Worm (Caenorhabditis elegans) whole organism, early embryonic: ENCODE results near the gene egas-3.

Experiments used
- B0310.2 ChIP-seq: sonication (generic microtip); optimal IDR thresholded peaks from 2 replicates; lab custom pipeline; 2016; ENCODE audit warnings: mild to moderate bottlenecking, missing genetic modification characterization, missing compliant biosample characterization
- F13C5.2 ChIP-seq: sonication (generic microtip); optimal IDR thresholded peaks from 2 replicates; lab custom pipeline; 2017; ENCODE audit warnings: mild to moderate bottlenecking, missing genetic modification characterization, inconsistent platforms, missing compliant biosample characterization
- aly-1 ChIP-seq: sonication (generic microtip); optimal IDR thresholded peaks from 2 replicates; lab custom pipeline; 2016; ENCODE audit warnings: missing genetic modification characterization, missing compliant biosample characterization
- ama-1 ChIP-seq: fragments of 150-350 bp; optimal IDR thresholded peaks from 2 replicates; lab custom pipeline; 2014
- ceh-13 ChIP-seq: fragments of 200-800 bp; sonication (Bioruptor generic); optimal IDR thresholded peaks from 2 replicates; lab custom pipeline; 2018; ENCODE audit warnings: mild to moderate bottlenecking, missing genetic modification characterization, missing compliant biosample characterization
- ceh-36 ChIP-seq: sonication (generic microtip); optimal IDR thresholded peaks from 2 replicates; lab custom pipeline; 2016; ENCODE audit warnings: missing genetic modification characterization, inconsistent platforms, missing compliant biosample characterization
- ets-7 ChIP-seq: sonication (generic microtip); optimal IDR thresholded peaks from 2 replicates; lab custom pipeline; 2016; ENCODE audit warnings: missing genotype, missing genetic modification characterization, missing compliant biosample characterization
- flt-1 ChIP-seq: fragments of 200-800 bp; sonication (Bioruptor generic); IDR thresholded peaks from 2 replicates; pipeline ENCODE4 v1.3.6; 2022; ENCODE audit warnings: missing genetic modification characterization, missing compliant biosample characterization
- hmbx-1 ChIP-seq: sonication (generic microtip); optimal IDR thresholded peaks from 2 replicates; lab custom pipeline; 2016; ENCODE audit warnings: mild to moderate bottlenecking, missing genetic modification characterization, missing compliant biosample characterization
- hmg-4 ChIP-seq: fragments of 200-800 bp; sonication (Bioruptor generic); optimal IDR thresholded peaks from 2 replicates; lab custom pipeline; 2018; ENCODE audit warnings: mild to moderate bottlenecking, missing genetic modification characterization, missing compliant biosample characterization
- hnd-1 ChIP-seq: sonication (generic microtip); optimal IDR thresholded peaks from 2 replicates; lab custom pipeline; 2016; ENCODE audit warnings: missing genetic modification characterization, missing compliant biosample characterization
- pes-1 ChIP-seq: fragments of 200-800 bp; sonication (Bioruptor generic); IDR thresholded peaks from 2 replicates; pipeline ENCODE4 v1.3.6; 2022; ENCODE audit warnings: missing genetic modification reagents, missing genetic modification characterization, missing compliant biosample characterization
- scrt-1 ChIP-seq: fragments of 200-800 bp; sonication (Bioruptor generic); IDR thresholded peaks from 2 replicates; pipeline ENCODE4 v1.3.6; 2022; ENCODE audit warnings: missing genetic modification characterization, missing compliant biosample characterization
- sea-1 ChIP-seq: fragments of 200-800 bp; sonication (Bioruptor generic); conservative IDR thresholded peaks from 2 replicates; pipeline ENCODE4 v1.3.6; 2022; ENCODE audit warnings: missing genetic modification characterization, missing compliant biosample characterization
- tbx-11 ChIP-seq: fragments of 200-800 bp; sonication (Bioruptor generic); IDR thresholded peaks from 2 replicates; pipeline ENCODE4 v1.3.6; 2022; ENCODE audit warnings: missing genetic modification characterization, missing compliant biosample characterization
- tbx-37 ChIP-seq: fragments of 200-800 bp; sonication (Bioruptor generic); conservative IDR thresholded peaks from 2 replicates; pipeline ENCODE4 v1.3.6; 2022; ENCODE audit warnings: missing genetic modification reagents, missing genetic modification characterization, missing compliant biosample characterization
- tra-4 ChIP-seq: sonication (generic microtip); optimal IDR thresholded peaks from 2 replicates; lab custom pipeline; 2017; ENCODE audit warnings: missing genetic modification characterization, missing compliant biosample characterization

The egas-3 gene

ce11 chrV:18637544-18638366 is 1.6 kb upstream of the egas-3 start:
- peak; percentile 86 for TF ChIP-seq ceh-36 (tag; lab: Kevin White, UChicago)
- no peak for TF ChIP-seq hmg-4 (GFP tag; lab: Kevin White, UChicago)
- TF ChIP-seq scrt-1 (GFP tag; lab: Robert Waterston, UW): no peak
- no peak for TF ChIP-seq hmbx-1

DNA sequence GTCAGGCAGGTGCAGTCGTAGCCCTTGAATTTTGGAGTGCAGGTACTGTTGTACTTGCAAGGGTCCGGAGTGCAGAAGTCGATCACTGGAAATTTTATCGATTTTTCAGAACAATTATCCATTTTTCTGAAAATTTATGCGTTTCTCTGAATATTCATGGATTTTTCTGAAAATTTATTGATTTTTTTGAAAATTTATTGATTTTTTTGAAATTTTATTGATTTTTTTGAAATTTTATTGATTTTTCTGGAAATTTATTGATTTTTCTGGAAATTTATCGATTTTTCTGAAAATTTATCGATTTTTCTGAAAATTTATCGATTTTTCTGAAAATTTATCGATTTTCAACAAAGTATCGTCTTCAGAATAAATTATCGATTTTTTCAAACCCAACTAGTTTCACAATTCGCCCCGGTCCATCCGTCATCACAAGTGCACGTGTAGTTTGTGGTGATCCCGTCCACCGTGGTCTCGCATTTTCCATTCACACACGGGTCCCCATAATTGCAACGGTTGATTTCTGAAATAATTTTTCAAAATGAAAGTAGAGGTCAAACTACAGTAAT is 4.1 kb downstream of the egas-3 start:
- TF ChIP-seq tbx-37 (GFP tag; lab: Robert Waterston, UW): no peak
- no peak for TF ChIP-seq tra-4 (tag; lab: Kevin White, UChicago)
- no peak for TF ChIP-seq F13C5.2
- no peak for TF ChIP-seq sea-1 (GFP tag; lab: Robert Waterston, UW)
- no peak for TF ChIP-seq ceh-13 (GFP tag; lab: Kevin White, UChicago)
- no peak for TF ChIP-seq hmbx-1
- no peak for TF ChIP-seq hnd-1 (tag; lab: Kevin White, UChicago)
- TF ChIP-seq aly-1 (tag; lab: Kevin White, UChicago): no peak
- TF ChIP-seq tbx-11: no peak
- TF ChIP-seq ceh-36 (tag; lab: Kevin White, UChicago): no peak
- no peak for TF ChIP-seq hmg-4 (GFP tag; lab: Kevin White, UChicago)

- TF ChIP-seq ceh-36 (tag; lab: Kevin White, UChicago) (no peak), hmbx-1 (no peak), ama-1 (no peak), sea-1 (GFP tag; lab: Robert Waterston, UW) (no peak), tbx-11 (no peak), ceh-13 (GFP tag; lab: Kevin White, UChicago) (no peak), F13C5.2 (no peak), B0310.2 (no peak), hmg-4 (GFP tag; lab: Kevin White, UChicago) (no peak), tra-4 (tag; lab: Kevin White, UChicago) (no peak), scrt-1 (GFP tag; lab: Robert Waterston, UW) (no peak), aly-1 (tag; lab: Kevin White, UChicago) (no peak), tbx-37 (GFP tag; lab: Robert Waterston, UW) (no peak), pes-1 (no peak), ets-7 (tag; lab: Kevin White, UChicago) (no peak), hnd-1 (tag; lab: Kevin White, UChicago) (no peak), flt-1 (GFP tag; lab: Robert Waterston, UW) (no peak)
These were observed 7.2 kb downstream of the egas-3 start for ce11 chrV:18628907-18629306.

DNA sequence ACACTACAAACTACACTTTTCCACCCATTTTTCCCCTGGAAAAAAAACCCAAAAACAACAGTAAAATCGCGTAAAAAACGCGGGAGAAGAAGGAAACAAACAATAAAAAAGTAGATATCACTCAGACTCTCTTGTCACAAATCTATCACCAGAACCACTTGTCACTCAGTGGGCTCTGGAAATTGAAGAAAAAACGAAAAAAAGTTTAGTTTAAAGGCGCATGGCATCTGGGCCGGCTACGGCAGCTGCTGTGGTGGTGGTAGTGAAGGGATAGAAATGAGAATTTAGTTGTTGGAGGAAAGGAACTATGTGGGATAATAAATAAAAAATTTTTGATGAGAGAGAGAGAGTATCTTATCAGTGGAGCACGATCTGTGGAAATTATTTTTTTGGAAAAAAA is 8.7 kb downstream of the egas-3 start:
- no peak for TF ChIP-seq B0310.2
- TF ChIP-seq pes-1: no peak
- TF ChIP-seq sea-1 (GFP tag; lab: Robert Waterston, UW): no peak
- TF ChIP-seq flt-1 (GFP tag; lab: Robert Waterston, UW): no peak
- TF ChIP-seq ceh-36 (tag; lab: Kevin White, UChicago): no peak
- TF ChIP-seq scrt-1 (GFP tag; lab: Robert Waterston, UW): no peak
- TF ChIP-seq aly-1 (tag; lab: Kevin White, UChicago): no peak
- no peak for TF ChIP-seq F13C5.2

DNA sequence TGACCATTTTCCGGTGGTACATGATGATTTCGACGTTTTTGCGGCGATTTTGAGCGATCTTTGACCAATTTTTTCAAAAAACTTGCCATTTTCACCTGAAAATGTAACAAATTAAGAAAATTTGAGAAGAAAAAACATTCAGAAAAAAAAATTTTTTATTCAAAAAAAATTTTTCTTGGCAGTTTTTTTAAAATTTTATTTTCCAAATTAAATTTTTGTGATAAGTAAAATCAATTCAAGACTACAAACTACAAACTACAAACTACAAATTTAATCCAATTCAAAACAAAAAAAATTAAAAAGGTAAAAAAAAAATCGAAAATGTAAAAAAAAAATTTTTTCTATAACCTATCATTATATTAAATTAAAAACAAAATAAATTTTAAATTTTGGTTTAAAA is 9.4 kb downstream of the egas-3 start, which contains the start of gene Y69H2.15:
TSS of gene Y69H2.15 (minus strand) at position 101 of the 400 bp plus-strand sequence.
- no peak for TF ChIP-seq hnd-1 (tag; lab: Kevin White, UChicago)
- TF ChIP-seq sea-1 (GFP tag; lab: Robert Waterston, UW): no peak
- no peak for TF ChIP-seq ama-1
- no peak for TF ChIP-seq tra-4 (tag; lab: Kevin White, UChicago)
- TF ChIP-seq aly-1 (tag; lab: Kevin White, UChicago): no peak
- no peak for TF ChIP-seq B0310.2
- TF ChIP-seq hmbx-1: no peak
- TF ChIP-seq flt-1 (GFP tag; lab: Robert Waterston, UW): no peak
- TF ChIP-seq ceh-13 (GFP tag; lab: Kevin White, UChicago): no peak
- no peak for TF ChIP-seq tbx-11
- no peak for TF ChIP-seq F13C5.2
- TF ChIP-seq ceh-36 (tag; lab: Kevin White, UChicago): no peak
- TF ChIP-seq hmg-4 (GFP tag; lab: Kevin White, UChicago): no peak
- TF ChIP-seq ets-7 (tag; lab: Kevin White, UChicago): no peak
- no peak for TF ChIP-seq scrt-1 (GFP tag; lab: Robert Waterston, UW)
- no peak for TF ChIP-seq tbx-37 (GFP tag; lab: Robert Waterston, UW)
- no peak for TF ChIP-seq pes-1

DNA sequence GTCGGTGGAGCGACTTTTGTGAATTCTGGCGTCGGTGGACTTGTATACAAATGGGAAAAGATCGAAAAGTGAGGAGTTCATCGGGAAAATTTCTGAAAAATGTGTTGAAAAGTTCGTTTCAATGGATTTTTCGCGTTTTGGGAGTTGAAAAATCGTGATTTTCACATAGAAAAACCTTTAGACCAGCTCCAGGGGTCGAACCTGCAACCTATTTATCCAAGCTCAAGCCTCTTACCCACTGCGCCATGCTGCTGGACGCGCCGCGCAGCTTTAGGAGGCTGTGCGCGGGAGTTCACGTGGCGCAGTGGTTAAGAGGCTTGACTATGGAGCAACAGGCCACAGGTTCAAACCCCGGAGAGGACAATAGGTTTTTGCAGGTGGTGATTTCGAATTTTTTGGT is 13.7 kb downstream of the egas-3 start, which contains the start of gene Y69H2.1:
TSS of gene Y69H2.1 (minus strand) at position 101 of the 400 bp plus-strand sequence.
- no peak for TF ChIP-seq B0310.2
- no peak for TF ChIP-seq hnd-1 (tag; lab: Kevin White, UChicago)
- TF ChIP-seq ceh-36 (tag; lab: Kevin White, UChicago): no peak
- no peak for TF ChIP-seq tra-4 (tag; lab: Kevin White, UChicago)
- no peak for TF ChIP-seq ets-7 (tag; lab: Kevin White, UChicago)
- no peak for TF ChIP-seq aly-1 (tag; lab: Kevin White, UChicago)
- TF ChIP-seq hmg-4 (GFP tag; lab: Kevin White, UChicago): no peak
- TF ChIP-seq F13C5.2: no peak
- no peak for TF ChIP-seq tbx-11
- TF ChIP-seq hmbx-1: no peak

DNA sequence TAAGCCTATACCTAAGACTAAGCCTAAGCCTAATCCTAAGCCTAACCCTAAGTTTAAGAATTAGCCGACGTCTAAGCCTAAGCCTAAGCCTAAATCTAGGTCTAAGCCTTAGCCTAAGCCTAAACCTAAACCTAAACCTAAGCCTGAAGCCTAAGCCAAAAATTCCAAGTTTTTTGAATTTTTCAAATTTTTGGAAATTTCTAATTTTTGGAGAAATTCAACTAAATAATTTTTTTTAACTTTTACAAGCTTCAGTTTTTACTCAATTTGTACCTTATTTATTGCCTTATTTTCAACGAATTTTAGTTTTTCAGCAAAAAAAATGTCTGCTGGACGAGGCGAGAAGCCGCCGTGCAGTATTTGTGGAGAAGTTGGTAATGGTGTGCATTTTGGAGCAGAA is 19.9 kb downstream of the egas-3 start, which contains the start of gene nhr-70:
TSS of gene nhr-70 (plus strand) at position 301 of the 400 bp plus-strand sequence.
- TF ChIP-seq hmg-4 (GFP tag; lab: Kevin White, UChicago) (no peak), hmbx-1 (no peak), tra-4 (tag; lab: Kevin White, UChicago) (no peak), tbx-11 (no peak), scrt-1 (GFP tag; lab: Robert Waterston, UW) (no peak), ceh-36 (tag; lab: Kevin White, UChicago) (no peak), aly-1 (tag; lab: Kevin White, UChicago) (no peak), ceh-13 (GFP tag; lab: Kevin White, UChicago) (no peak), flt-1 (GFP tag; lab: Robert Waterston, UW) (no peak), sea-1 (GFP tag; lab: Robert Waterston, UW) (no peak), pes-1 (no peak), ets-7 (tag; lab: Kevin White, UChicago) (no peak), hnd-1 (tag; lab: Kevin White, UChicago) (no peak), B0310.2 (no peak), ama-1 (no peak), F13C5.2 (no peak), tbx-37 (GFP tag; lab: Robert Waterston, UW) (no peak)
